Worm (Caenorhabditis elegans): Measurements from ENCODE around the gene emb-1.

- TF ChIP-seq unc-39 (tag; optimal IDR thresholded peaks at IDR 0.05), result no peak
- no peak for TF ChIP-seq bed-3 (GFP tag; optimal IDR thresholded peaks at IDR 0.05)
- TF ChIP-seq nhr-12 (tag; optimal IDR thresholded peaks at IDR 0.05), result no peak
- TF ChIP-seq blmp-1 (tag; optimal IDR thresholded peaks at IDR 0.05), result no peak
- no peak for TF ChIP-seq elt-3 (tag; optimal IDR thresholded peaks at IDR 0.05)
- no peak for TF ChIP-seq elt-1 (tag; optimal IDR thresholded peaks at IDR 0.05; ENCODE audit: borderline replicate concordance, insufficient read depth)
- TF ChIP-seq lin-13 (tag; optimal IDR thresholded peaks at IDR 0.05), result no peak
- TF ChIP-seq unc-62 (GFP tag; optimal IDR thresholded peaks at IDR 0.05), result no peak
- TF ChIP-seq mep-1 (tag; optimal IDR thresholded peaks at IDR 0.05), result no peak
- TF ChIP-seq snpc-4 (tag; optimal IDR thresholded peaks at IDR 0.05), result no peak
Observed at ce11 chrIII:5158674-5159073, 14.6 kb upstream of the emb-1 start, which contains the start of gene oxy-4.
